Fruit fly (Drosophila melanogaster): Measurements from ENCODE around the gene Hsp60B.

Gene Hsp60B

dm6 chr2L:696495-696894 is 31.7 kb upstream of the Hsp60B start:
- peak; percentile 12 for TF ChIP-seq woc (GFP tag; optimal IDR thresholded peaks at IDR 0.05)
- TF ChIP-seq fru (GFP tag; optimal IDR thresholded peaks at IDR 0.05): peak; percentile 17
- no peak for TF ChIP-seq Rel (GFP tag; optimal IDR thresholded peaks at IDR 0.05)
- TF ChIP-seq Rel (tag; optimal IDR thresholded peaks at IDR 0.05): peak; percentile 16
- TF ChIP-seq HLH106 (tag; optimal IDR thresholded peaks at IDR 0.05): peak; percentile 24
- no peak for TF ChIP-seq Hnf4 (GFP tag; optimal IDR thresholded peaks at IDR 0.05)
- TF ChIP-seq foxo (GFP tag; optimal IDR thresholded peaks at IDR 0.05): peak in 1 of 2 experiments; percentile 31
- TF ChIP-seq Hr78 (GFP tag; optimal IDR thresholded peaks at IDR 0.05): no peak

DNA sequence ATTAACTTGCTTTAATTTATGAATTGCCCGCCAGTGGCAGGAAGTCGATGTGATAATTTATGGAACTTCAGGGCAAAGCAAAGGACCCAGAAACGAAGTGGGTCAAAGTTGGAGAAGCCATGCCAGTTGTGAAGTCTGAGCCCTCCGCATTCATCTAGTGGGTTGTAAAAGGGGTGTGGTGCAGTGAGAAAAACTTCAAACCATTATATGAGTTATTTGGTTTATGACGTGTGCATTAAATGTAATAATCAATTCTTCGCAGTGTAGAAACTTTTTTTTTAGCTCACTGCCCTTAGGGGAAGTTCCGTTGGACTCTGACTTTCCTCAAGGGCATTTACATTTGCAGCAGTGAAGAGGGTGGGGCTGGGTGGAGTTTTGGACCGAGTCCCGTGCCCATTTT is 30.6 kb upstream of the Hsp60B start:
- no peak for TF ChIP-seq jim (GFP tag; optimal IDR thresholded peaks at IDR 0.05)
- peak in 1 of 2 experiments; percentile 9 for TF ChIP-seq foxo (GFP tag; optimal IDR thresholded peaks at IDR 0.05)

dm6 chr2L:698058-698457 is 30.1 kb upstream of the Hsp60B start:
- TF ChIP-seq jim (GFP tag; optimal IDR thresholded peaks at IDR 0.05): no peak
- no peak for TF ChIP-seq psq (GFP tag; optimal IDR thresholded peaks at IDR 0.05)
- TF ChIP-seq CG9705 (GFP tag; optimal IDR thresholded peaks at IDR 0.05): no peak
- TF ChIP-seq Hr78 (GFP tag; optimal IDR thresholded peaks at IDR 0.05): no peak
- TF ChIP-seq woc (GFP tag; optimal IDR thresholded peaks at IDR 0.05): no peak
- TF ChIP-seq usp (GFP tag; optimal IDR thresholded peaks at IDR 0.05): no peak
- TF ChIP-seq pan (optimal IDR thresholded peaks at IDR 0.05): no peak
- no peak for TF ChIP-seq ey (GFP tag; optimal IDR thresholded peaks at IDR 0.05)
- TF ChIP-seq HLH106 (tag; optimal IDR thresholded peaks at IDR 0.05): no peak
- TF ChIP-seq dsf (GFP tag; optimal IDR thresholded peaks at IDR 0.05; ENCODE audit: borderline replicate concordance): no peak
- TF ChIP-seq rgr (GFP tag; optimal IDR thresholded peaks at IDR 0.05): no peak
- TF ChIP-seq brk (GFP tag; optimal IDR thresholded peaks at IDR 0.05): no peak
- TF ChIP-seq Hnf4 (GFP tag; optimal IDR thresholded peaks at IDR 0.05): no peak
- TF ChIP-seq CG32264 (GFP tag; optimal IDR thresholded peaks at IDR 0.05): no peak
- no peak for TF ChIP-seq dmrt93B (GFP tag; optimal IDR thresholded peaks at IDR 0.05)
- no peak for TF ChIP-seq Mio (GFP tag; optimal IDR thresholded peaks at IDR 0.05)
- TF ChIP-seq fru (GFP tag; optimal IDR thresholded peaks at IDR 0.05): no peak
- no peak for TF ChIP-seq Dfd (GFP tag; optimal IDR thresholded peaks at IDR 0.05)

DNA sequence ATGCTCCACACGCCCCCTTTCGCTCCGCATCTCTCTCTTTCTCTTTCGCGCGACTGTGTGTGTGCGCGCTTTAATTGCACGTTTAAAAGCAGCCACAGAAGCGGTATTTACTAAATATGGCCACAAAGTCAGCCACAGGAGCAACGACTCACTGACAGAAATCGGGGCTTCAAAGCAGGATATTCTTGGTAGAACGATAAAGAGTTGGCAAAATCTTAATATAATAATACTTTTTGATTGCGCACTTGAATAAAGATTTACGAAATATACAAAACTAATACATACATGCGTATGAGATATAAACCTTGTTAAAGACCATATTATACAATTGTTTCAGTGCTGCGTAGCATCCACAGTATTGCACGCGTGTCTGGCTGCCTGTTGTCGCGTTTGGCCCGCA is 27.4 kb upstream of the Hsp60B start:
- TF ChIP-seq HLH106 (tag; optimal IDR thresholded peaks at IDR 0.05): peak; percentile 42
- peak; percentile 65 for TF ChIP-seq OdsH (GFP tag; optimal IDR thresholded peaks at IDR 0.05)
- no peak for TF ChIP-seq CG32264 (GFP tag; optimal IDR thresholded peaks at IDR 0.05)
- peak; percentile 54 for TF ChIP-seq Sp1 (GFP tag; optimal IDR thresholded peaks at IDR 0.05)
- peak; percentile 42 for TF ChIP-seq rgr (GFP tag; optimal IDR thresholded peaks at IDR 0.05)
- peak in 1 of 2 experiments; percentile 60 for TF ChIP-seq foxo (GFP tag; optimal IDR thresholded peaks at IDR 0.05)
- peak; percentile 47 for TF ChIP-seq ey (GFP tag; optimal IDR thresholded peaks at IDR 0.05)
- peak; percentile 61 for TF ChIP-seq h (GFP tag; optimal IDR thresholded peaks at IDR 0.05)
- TF ChIP-seq brk (GFP tag; optimal IDR thresholded peaks at IDR 0.05): no peak
- TF ChIP-seq Hr83 (GFP tag; optimal IDR thresholded peaks at IDR 0.05; ENCODE audit: poor library complexity, severe bottlenecking): no peak
- TF ChIP-seq Hnf4 (GFP tag; optimal IDR thresholded peaks at IDR 0.05): peak; percentile 37
- no peak for TF ChIP-seq woc (GFP tag; optimal IDR thresholded peaks at IDR 0.05)
- TF ChIP-seq fru (GFP tag; optimal IDR thresholded peaks at IDR 0.05): peak; percentile 61
- peak; percentile 36 for TF ChIP-seq psq (GFP tag; optimal IDR thresholded peaks at IDR 0.05)
- TF ChIP-seq br (GFP tag; optimal IDR thresholded peaks at IDR 0.05): peak; percentile 62
- no peak for TF ChIP-seq jim (GFP tag; optimal IDR thresholded peaks at IDR 0.05)

DNA sequence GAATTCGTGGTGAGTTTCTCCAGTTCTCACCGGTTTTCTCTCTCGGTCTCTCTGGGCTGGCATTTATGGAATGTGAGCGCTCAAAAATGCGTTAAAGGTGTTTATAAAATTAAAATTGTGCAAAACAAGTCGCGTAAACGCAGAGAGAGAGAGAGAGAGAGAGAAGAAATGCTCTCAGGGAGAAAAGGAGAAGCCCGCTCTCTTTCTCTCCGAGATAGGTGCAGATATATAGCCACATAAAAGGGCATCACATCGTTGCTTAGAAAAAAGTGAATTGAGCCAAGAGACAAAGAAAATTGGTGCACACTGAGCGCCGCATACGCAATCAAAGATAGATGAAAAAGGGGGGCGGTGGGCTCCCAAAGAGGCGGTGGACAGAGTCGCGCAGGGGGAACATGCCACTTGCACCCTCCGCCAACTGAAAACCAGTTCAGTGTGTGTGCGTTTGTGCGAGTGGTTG is 26.3 kb upstream of the Hsp60B start:
- peak; percentile 22 for TF ChIP-seq Dif (GFP tag; optimal IDR thresholded peaks at IDR 0.05; ENCODE audit: partially characterized antibody)
- no peak for TF ChIP-seq ey (GFP tag; optimal IDR thresholded peaks at IDR 0.05)
- peak in 1 of 2 experiments; percentile 21 for TF ChIP-seq dl (GFP tag; optimal IDR thresholded peaks at IDR 0.05; ENCODE audit: insufficient read depth in 1 of 2, partially characterized antibody in 2 of 2)
- no peak for TF ChIP-seq dmrt93B (GFP tag; optimal IDR thresholded peaks at IDR 0.05)
- peak; percentile 43 for TF ChIP-seq Vsx2 (GFP tag; optimal IDR thresholded peaks at IDR 0.05; ENCODE audit: partially characterized antibody)

DNA sequence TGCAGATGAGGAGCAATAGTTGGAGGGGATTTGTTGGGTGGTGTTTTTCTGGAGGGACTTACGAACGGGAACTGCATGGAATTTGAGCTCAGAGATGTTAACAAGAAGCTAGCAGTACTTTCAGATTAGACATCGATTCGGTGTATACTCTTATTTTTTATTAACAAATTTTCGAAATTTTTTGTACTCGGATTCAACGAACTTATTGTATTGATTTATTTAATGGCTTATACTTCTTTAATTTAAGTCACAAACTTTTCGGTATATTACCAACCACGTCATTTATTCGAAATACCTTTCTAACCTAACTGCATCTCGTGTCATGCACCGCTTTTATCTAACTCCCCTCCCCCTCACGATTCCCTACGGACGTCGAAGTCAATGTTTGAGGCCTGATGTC is 22.9 kb upstream of the Hsp60B start:
- TF ChIP-seq lola (GFP tag; optimal IDR thresholded peaks at IDR 0.05): no peak
- TF ChIP-seq Rel (GFP tag; optimal IDR thresholded peaks at IDR 0.05): no peak
- no peak for TF ChIP-seq Rel (tag; optimal IDR thresholded peaks at IDR 0.05)
- TF ChIP-seq GATAd (GFP tag; optimal IDR thresholded peaks at IDR 0.05): no peak
- no peak for TF ChIP-seq rgr (GFP tag; optimal IDR thresholded peaks at IDR 0.05)
- no peak for TF ChIP-seq Dif (GFP tag; optimal IDR thresholded peaks at IDR 0.05; ENCODE audit: partially characterized antibody)
- TF ChIP-seq sage (GFP tag; optimal IDR thresholded peaks at IDR 0.05): no peak
- TF ChIP-seq usp (GFP tag; optimal IDR thresholded peaks at IDR 0.05): no peak
- no peak for TF ChIP-seq br (GFP tag; optimal IDR thresholded peaks at IDR 0.05)
- no peak for TF ChIP-seq dmrt93B (GFP tag; optimal IDR thresholded peaks at IDR 0.05)
- TF ChIP-seq pan (optimal IDR thresholded peaks at IDR 0.05): no peak
- no peak for TF ChIP-seq Hr78 (GFP tag; optimal IDR thresholded peaks at IDR 0.05)
- no peak for TF ChIP-seq dsf (GFP tag; optimal IDR thresholded peaks at IDR 0.05; ENCODE audit: borderline replicate concordance)
- no peak for TF ChIP-seq OdsH (GFP tag; optimal IDR thresholded peaks at IDR 0.05)
- TF ChIP-seq woc (GFP tag; optimal IDR thresholded peaks at IDR 0.05): no peak
- no peak for TF ChIP-seq Vsx2 (GFP tag; optimal IDR thresholded peaks at IDR 0.05; ENCODE audit: partially characterized antibody)
- TF ChIP-seq Sp1 (GFP tag; optimal IDR thresholded peaks at IDR 0.05): no peak
- TF ChIP-seq Dfd (GFP tag; optimal IDR thresholded peaks at IDR 0.05): no peak
- TF ChIP-seq fru (GFP tag; optimal IDR thresholded peaks at IDR 0.05): no peak
- no peak for TF ChIP-seq foxo (GFP tag; optimal IDR thresholded peaks at IDR 0.05)
- no peak for TF ChIP-seq Mio (GFP tag; optimal IDR thresholded peaks at IDR 0.05)

All from whole organism, wandering third instar larva.